Fruit fly (Drosophila melanogaster): ENCODE results near the gene CG14402.

- TF ChIP-seq CG14655 (GFP tag; optimal IDR thresholded peaks at IDR 0.05) = no peak
- peak; percentile 29; the same call in 1 of the 2 replicates for TF ChIP-seq CG12605 (GFP tag; IDR thresholded peaks at IDR 0.05)
- no peak for TF ChIP-seq fd96Ca (GFP tag; IDR thresholded peaks at IDR 0.05)
These were observed 45.4 kb upstream of the CG14402 start for dm6 chr2L:20803733-20804164.

Measured in whole organism, pupa.